Fruit fly (Drosophila melanogaster) whole organism, larva: ENCODE measurements around the gene Ets97D.

Source experiments
- noc ChIP-seq: fragments of 200-800 bp; sonication (Bioruptor generic); optimal IDR thresholded peaks from 3 replicates; lab custom pipeline; 2019; ENCODE audit warnings: missing biosample characterization, mild to moderate bottlenecking, missing genetic modification characterization, moderate library complexity

The Ets97D gene

DNA sequence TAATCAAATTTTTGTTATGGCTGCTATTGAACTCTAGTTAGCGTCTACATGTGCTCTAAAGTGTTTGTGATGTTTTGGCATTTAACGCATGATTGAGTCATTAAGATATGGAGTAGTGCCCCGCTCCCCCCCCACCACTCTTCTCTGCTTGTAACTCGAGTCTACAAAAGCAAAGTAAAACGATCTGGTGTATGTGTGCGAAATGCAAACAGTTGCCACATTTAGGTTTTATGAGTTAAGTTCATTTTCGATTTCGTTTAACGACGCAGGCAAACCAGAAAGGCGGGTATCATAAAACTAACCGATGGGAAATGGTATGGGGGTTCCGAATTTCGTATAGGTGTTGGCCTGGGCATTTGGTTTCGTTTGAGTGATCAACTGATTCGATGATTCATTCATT lies 21.8 kb upstream of the Ets97D start:
- TF ChIP-seq noc (tag; lab: Kevin White, UChicago), result no peak

DNA sequence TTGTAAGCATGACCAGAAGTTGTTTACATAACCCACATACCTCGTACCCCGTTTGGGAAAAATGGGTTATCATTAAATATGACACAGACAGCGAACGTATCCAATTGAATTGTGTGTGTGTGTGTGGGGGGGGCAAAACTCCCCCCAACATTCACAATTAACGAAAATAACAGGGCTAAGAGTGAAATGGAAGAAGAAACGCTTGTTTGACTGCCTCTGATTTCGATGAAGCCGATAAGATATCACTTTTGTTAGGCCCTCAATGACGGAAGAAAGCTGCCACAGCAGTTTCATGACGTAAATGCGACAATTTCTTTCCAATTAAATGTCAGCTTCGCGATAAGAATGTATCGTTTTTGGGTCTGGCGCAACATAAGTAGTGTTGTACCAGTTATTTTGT lies 21.2 kb upstream of the Ets97D start:
- TF ChIP-seq noc (tag; lab: Kevin White, UChicago), result no peak

- peak; percentile 25 for TF ChIP-seq noc (tag; lab: Kevin White, UChicago)
Measured at dm6 chr3R:26928424-26928823, 15.7 kb upstream of the Ets97D start.

DNA sequence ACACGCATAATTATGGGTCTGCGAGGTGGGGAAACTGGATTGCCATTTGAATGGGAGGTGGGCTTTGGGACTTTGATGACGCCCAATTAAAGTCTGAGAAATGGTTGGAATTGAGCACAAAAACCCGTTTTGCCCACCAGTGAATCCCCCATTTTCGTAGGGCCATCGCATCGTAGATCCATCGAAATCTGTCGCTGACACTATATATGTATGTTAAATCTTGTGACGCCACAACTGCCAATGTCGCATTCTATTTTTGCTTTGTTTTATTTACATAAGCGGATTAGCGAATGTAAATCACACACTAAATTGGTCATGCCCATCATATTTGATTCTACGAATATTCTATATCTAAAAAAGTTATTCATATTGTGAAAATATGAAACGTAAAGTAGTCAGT lies 13.8 kb upstream of the Ets97D start:
- no peak for TF ChIP-seq noc (tag; lab: Kevin White, UChicago)

- TF ChIP-seq noc (tag; lab: Kevin White, UChicago), result peak; percentile 54
Measured at dm6 chr3R:26923830-26924333, 11.2 kb upstream of the Ets97D start.

dm6 chr3R:26918857-26919256 lies 6.2 kb upstream of the Ets97D start:
- no peak for TF ChIP-seq noc (tag; lab: Kevin White, UChicago)

- peak; percentile 52 for TF ChIP-seq noc (tag; lab: Kevin White, UChicago)
Measured at dm6 chr3R:26915463-26915925, 2.8 kb upstream of the Ets97D start, which contains the start of gene CG46339. CG46339 (plus strand) TSS chr3R:26915761.

DNA sequence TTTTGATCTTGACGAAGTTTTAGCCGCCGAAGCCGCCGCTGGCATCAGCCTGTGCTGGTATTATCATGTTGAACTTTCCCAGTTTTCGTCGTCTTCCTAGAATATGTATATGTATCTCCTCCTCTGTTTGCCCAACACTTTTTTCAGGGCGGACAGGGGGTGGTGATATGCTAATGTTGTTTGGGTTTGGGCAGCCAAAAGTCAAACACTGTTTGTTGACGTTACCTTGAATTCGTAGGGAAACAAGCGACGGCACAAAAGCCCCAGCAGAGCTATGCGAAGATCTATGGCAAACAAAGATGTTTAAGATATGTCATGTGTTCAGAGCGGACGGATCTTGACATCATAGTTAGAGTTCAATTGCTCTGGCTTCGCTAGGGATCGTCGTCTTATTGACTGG lies 3.9 kb downstream of the Ets97D start:
- TF ChIP-seq noc (tag; lab: Kevin White, UChicago), result no peak

dm6 chr3R:26906711-26907510 lies 5.8 kb downstream of the Ets97D start:
- no peak for TF ChIP-seq noc (tag; lab: Kevin White, UChicago)

DNA sequence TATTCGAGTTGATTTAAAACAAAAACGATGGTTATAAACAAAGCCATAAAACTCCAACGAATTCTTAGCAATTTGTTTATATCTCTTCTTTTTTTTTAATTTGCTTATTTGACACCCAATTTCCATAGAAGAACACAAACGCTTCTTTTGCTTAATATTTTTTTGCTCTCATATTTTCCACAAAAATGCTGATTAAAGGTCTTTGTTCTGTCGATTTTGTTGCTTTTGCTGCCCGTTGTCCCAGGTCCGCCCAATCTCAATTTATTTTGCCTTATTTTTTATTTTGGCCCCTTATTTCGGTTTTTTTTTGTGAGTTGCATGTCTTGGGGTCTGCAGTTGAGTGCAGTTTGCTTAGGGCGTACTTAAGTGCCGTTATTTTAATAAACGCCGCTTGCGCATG lies 6.7 kb downstream of the Ets97D start:
- TF ChIP-seq noc (tag; lab: Kevin White, UChicago), result no peak

DNA sequence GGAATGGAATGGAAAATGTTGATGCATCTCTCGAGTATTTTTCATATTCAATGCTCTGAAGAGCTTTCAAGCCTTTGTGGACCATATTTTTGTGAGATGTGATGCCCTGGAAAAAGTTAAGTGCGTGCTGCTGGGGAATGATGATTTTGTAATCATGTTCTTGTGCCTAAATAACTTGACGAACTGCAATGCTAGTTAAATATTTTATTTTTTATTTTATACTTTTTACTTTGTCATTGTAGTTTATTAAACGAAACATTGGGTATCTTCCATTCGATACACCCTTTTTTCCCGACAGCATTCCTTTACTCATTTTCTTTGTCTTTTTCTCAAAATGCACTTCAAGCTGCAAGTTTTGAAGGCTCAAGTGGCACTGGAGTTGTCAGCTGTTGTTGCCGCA lies 12.7 kb downstream of the Ets97D start:
- TF ChIP-seq noc (tag; lab: Kevin White, UChicago), result no peak

DNA sequence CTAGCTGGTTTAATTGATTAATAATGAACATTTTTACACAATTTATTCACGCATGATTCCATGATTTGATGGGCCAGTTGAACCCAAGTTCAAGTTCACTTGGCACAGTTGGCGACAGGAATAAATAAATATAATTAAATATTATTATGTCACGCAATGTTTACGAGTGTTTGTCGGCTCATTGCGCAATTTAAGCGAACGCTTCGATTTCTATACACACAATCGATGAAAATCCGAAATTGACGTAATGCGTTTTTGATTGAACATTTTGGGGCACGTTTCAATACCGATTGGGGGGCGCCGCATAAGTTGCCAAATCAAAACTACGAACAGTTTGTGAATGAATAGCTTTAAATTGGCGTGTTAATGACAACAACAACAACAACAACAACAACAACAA lies 15.4 kb downstream of the Ets97D start:
- no peak for TF ChIP-seq noc (tag; lab: Kevin White, UChicago)

DNA sequence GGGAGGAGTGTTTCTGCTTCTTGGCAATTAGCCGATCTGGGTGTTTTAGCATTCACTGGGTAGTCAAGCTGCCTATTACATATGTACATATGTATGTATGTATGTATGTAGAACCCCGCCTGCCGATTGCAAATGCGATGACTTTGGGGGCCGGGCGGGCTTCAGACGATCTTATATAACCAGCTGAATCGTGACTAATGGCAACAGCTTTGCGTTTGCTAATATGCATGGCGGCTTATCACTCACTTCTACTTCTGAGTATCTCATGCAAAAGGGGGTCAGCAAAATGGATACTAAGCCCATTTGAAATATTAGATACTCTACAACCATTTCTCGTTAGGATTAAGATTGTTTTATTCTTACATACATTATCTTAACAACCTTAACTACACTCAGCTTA lies 16.4 kb downstream of the Ets97D start:
- TF ChIP-seq noc (tag; lab: Kevin White, UChicago), result no peak

- TF ChIP-seq noc (tag; lab: Kevin White, UChicago), result no peak
Measured at dm6 chr3R:26893621-26894316, 18.9 kb downstream of the Ets97D start.

DNA sequence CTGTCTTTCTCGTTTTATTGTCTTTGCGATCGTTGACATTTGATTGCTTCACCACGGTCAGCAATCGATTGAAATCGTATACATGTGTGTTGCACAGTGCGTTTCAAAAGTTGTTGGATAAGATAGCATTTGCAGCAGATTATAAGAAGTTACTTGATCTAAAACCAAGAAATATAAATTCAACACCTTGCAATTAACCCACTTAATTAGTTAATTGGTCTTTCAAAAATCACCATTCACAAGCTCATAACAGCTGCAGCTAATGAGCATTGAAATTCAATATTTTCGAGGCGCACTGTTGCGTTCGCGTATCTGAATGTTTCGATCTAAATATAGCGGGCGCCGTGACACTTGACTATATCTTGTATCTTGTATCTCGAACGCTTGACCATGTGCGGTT lies 19.9 kb downstream of the Ets97D start:
- no peak for TF ChIP-seq noc (tag; lab: Kevin White, UChicago)

dm6 chr3R:26890499-26890898 lies 22.2 kb downstream of the Ets97D start:
- TF ChIP-seq noc (tag; lab: Kevin White, UChicago), result no peak
